Fruit fly (Drosophila melanogaster) whole organism, embryonic: Measurements from ENCODE around the gene ens.

Source experiments
- Bdp1 ChIP-seq: fragments of 200-800 bp; sonication (Bioruptor generic); optimal IDR thresholded peaks from 3 replicates; lab custom pipeline; 2016; ENCODE audit warnings: missing biosample characterization, missing genetic modification characterization
- CG10321 ChIP-seq: fragments of 200-800 bp; sonication (Bioruptor generic); IDR thresholded peaks from 2 replicates; pipeline ENCODE4 v1.3.6; 2022; ENCODE audit warnings: missing biosample characterization, missing genetic modification characterization
- CG12942 ChIP-seq: fragments of 200-800 bp; sonication (Bioruptor generic); optimal IDR thresholded peaks from 3 replicates; lab custom pipeline; 2016; ENCODE audit warnings: missing biosample characterization, missing genetic modification characterization
- CG13123 ChIP-seq: fragments of 200-800 bp; sonication (Bioruptor generic); optimal IDR thresholded peaks from 2 replicates; lab custom pipeline; 2016; ENCODE audit warnings: missing biosample characterization, missing genetic modification characterization
- CG13287 ChIP-seq: fragments of 200-800 bp; sonication (Bioruptor generic); IDR thresholded peaks from 2 replicates; pipeline ENCODE4 v1.3.6; 2022; ENCODE audit warnings: missing biosample characterization, missing genetic modification characterization; ENCODE audit not compliant: partially characterized antibody
- CG14441 ChIP-seq: fragments of 200-800 bp; sonication (Bioruptor generic); IDR thresholded peaks from 2 replicates; pipeline ENCODE4 v1.3.6; 2022; ENCODE audit warnings: missing biosample characterization, missing genetic modification characterization
- CG15601 ChIP-seq: fragments of 200-800 bp; sonication (Bioruptor generic); optimal IDR thresholded peaks from 3 replicates; lab custom pipeline; 2019; ENCODE audit warnings: missing biosample characterization, mild to moderate bottlenecking, missing genetic modification characterization, moderate library complexity
- CG17359 ChIP-seq: fragments of 200-800 bp; sonication (Bioruptor generic); optimal IDR thresholded peaks from 3 replicates; lab custom pipeline; 2018; ENCODE audit warnings: missing biosample characterization, mild to moderate bottlenecking, missing genetic modification characterization, moderate library complexity
- CG18599 ChIP-seq: fragments of 200-800 bp; sonication (Bioruptor generic); optimal IDR thresholded peaks from 3 replicates; lab custom pipeline; 2017; ENCODE audit warnings: missing biosample characterization, missing genetic modification characterization, mild to moderate bottlenecking, moderate library complexity, missing genetic modification reagents
- CG2120 ChIP-seq: fragments of 200-800 bp; sonication (Bioruptor generic); optimal IDR thresholded peaks from 3 replicates; lab custom pipeline; 2016; ENCODE audit warnings: missing biosample characterization, missing genetic modification characterization
- CG31365 ChIP-seq: fragments of 200-800 bp; sonication (Bioruptor generic); optimal IDR thresholded peaks from 2 replicates; lab custom pipeline; 2018; ENCODE audit warnings: missing biosample characterization, mild to moderate bottlenecking, missing genetic modification characterization
- CG3163 ChIP-seq: fragments of 200-800 bp; sonication (Bioruptor generic); optimal IDR thresholded peaks from 3 replicates; lab custom pipeline; 2016; ENCODE audit warnings: missing biosample characterization, missing genetic modification characterization
- CG4424 ChIP-seq: fragments of 200-800 bp; sonication (Bioruptor generic); optimal IDR thresholded peaks from 3 replicates; lab custom pipeline; 2016; ENCODE audit warnings: missing biosample characterization, missing genetic modification characterization
- CG6272 ChIP-seq: fragments of 200-800 bp; sonication (Bioruptor generic); IDR thresholded peaks from 2 replicates; pipeline ENCODE4 v1.3.6; 2022; ENCODE audit warnings: missing biosample characterization, missing genetic modification characterization
- CG8089 ChIP-seq: fragments of 200-800 bp; sonication (Bioruptor generic); optimal IDR thresholded peaks from 3 replicates; lab custom pipeline; 2016; ENCODE audit warnings: missing biosample characterization, missing genetic modification characterization
- CG9932 ChIP-seq: fragments of 200-800 bp; sonication (Bioruptor generic); IDR thresholded peaks from 2 replicates; pipeline ENCODE4 v1.3.6; 2022; ENCODE audit warnings: missing biosample characterization, missing genetic modification characterization
- D19A ChIP-seq: fragments of 200-800 bp; optimal IDR thresholded peaks from 3 replicates; lab custom pipeline; 2019; ENCODE audit warnings: missing biosample characterization, mild to moderate bottlenecking, missing genetic modification characterization, moderate library complexity
- Drgx ChIP-seq: fragments of 200-800 bp; sonication (Bioruptor generic); IDR thresholded peaks from 2 replicates; pipeline ENCODE4 v1.3.6; 2022; ENCODE audit warnings: missing biosample characterization, missing genetic modification characterization
- Ets97D ChIP-seq: fragments of 200-800 bp; sonication (Bioruptor generic); optimal IDR thresholded peaks from 3 replicates; lab custom pipeline; 2016; ENCODE audit warnings: missing biosample characterization, missing genetic modification characterization
- Hey ChIP-seq: fragments of 200-800 bp; sonication (Bioruptor generic); optimal IDR thresholded peaks from 3 replicates; lab custom pipeline; 2018; ENCODE audit warnings: missing biosample characterization, mild to moderate bottlenecking, missing genetic modification characterization
- Hr39 ChIP-seq: fragments of >200 bp; optimal IDR thresholded peaks from 2 replicates; lab custom pipeline; 2017
- Mad ChIP-seq: fragments of 200-800 bp; sonication (Bioruptor generic); optimal IDR thresholded peaks from 2 replicates; lab custom pipeline; 2016; ENCODE audit warnings: missing biosample characterization, missing genetic modification characterization
- Meics ChIP-seq: fragments of 200-800 bp; sonication (Bioruptor generic); optimal IDR thresholded peaks from 2 replicates; lab custom pipeline; 2017; ENCODE audit warnings: missing biosample characterization, mild to moderate bottlenecking, missing genetic modification characterization
- Neu2 ChIP-seq: fragments of 200-800 bp; sonication (Bioruptor generic); optimal IDR thresholded peaks from 3 replicates; lab custom pipeline; 2016; ENCODE audit warnings: missing biosample characterization, missing genetic modification characterization, borderline replicate concordance
- Nf-YB ChIP-seq: fragments of 200-800 bp; sonication (Bioruptor generic); optimal IDR thresholded peaks from 3 replicates; lab custom pipeline; 2019; ENCODE audit warnings: missing biosample characterization, mild to moderate bottlenecking, missing genetic modification characterization, moderate library complexity
- NfI ChIP-seq: fragments of 200-800 bp; sonication (Bioruptor generic); optimal IDR thresholded peaks from 3 replicates; lab custom pipeline; 2018; ENCODE audit warnings: missing biosample characterization, mild to moderate bottlenecking, missing genetic modification characterization, moderate library complexity
- Opbp ChIP-seq: fragments of 200-800 bp; sonication (Bioruptor generic); IDR thresholded peaks from 3 replicates; pipeline ENCODE4 v1.3.6; 2022; ENCODE audit warnings: missing biosample characterization, missing genetic modification characterization; ENCODE audit not compliant: partially characterized antibody
- Pdp1 ChIP-seq, 2 experiments: fragments of 200-800 bp; sonication (Bioruptor generic); optimal IDR thresholded peaks; 3 replicates each; lab custom pipeline; 2016; ENCODE audit warnings: missing biosample characterization in 2 of 2, missing genetic modification characterization in 2 of 2, mild to moderate bottlenecking in 1 of 2, moderate library complexity in 1 of 2
- TFAM ChIP-seq: fragments of 200-800 bp; sonication (Bioruptor generic); optimal IDR thresholded peaks from 2 replicates; lab custom pipeline; 2017; ENCODE audit warnings: missing biosample characterization, missing genetic modification characterization, inconsistent platforms
- Xrp1 ChIP-seq: fragments of 200-800 bp; sonication (Bioruptor generic); IDR thresholded peaks from 2 replicates; pipeline ENCODE4 v1.3.6; 2022; ENCODE audit warnings: missing biosample characterization, missing genetic modification characterization
- ac ChIP-seq: fragments of 200-800 bp; sonication (Bioruptor generic); optimal IDR thresholded peaks from 3 replicates; lab custom pipeline; 2017; ENCODE audit warnings: missing biosample characterization, mild to moderate bottlenecking, missing genetic modification characterization
- ase ChIP-seq: fragments of 200-800 bp; sonication (Bioruptor generic); IDR thresholded peaks from 3 replicates; pipeline ENCODE4 v1.3.6; 2022; ENCODE audit warnings: missing biosample characterization, missing genetic modification characterization
- bigmax ChIP-seq: fragments of 200-800 bp; sonication (Bioruptor generic); optimal IDR thresholded peaks from 2 replicates; lab custom pipeline; 2018; ENCODE audit warnings: missing biosample characterization, mild to moderate bottlenecking, missing genetic modification characterization
- cas ChIP-seq: fragments of 200-800 bp; sonication (Bioruptor generic); IDR thresholded peaks from 2 replicates; pipeline ENCODE4 v1.3.6; 2022; ENCODE audit warnings: missing biosample characterization, missing genetic modification characterization
- danr ChIP-seq: fragments of 200-800 bp; sonication (Bioruptor generic); IDR thresholded peaks from 2 replicates; pipeline ENCODE4 v1.3.6; 2022; ENCODE audit warnings: missing biosample characterization, missing genetic modification characterization
- dimm ChIP-seq: fragments of 200-800 bp; sonication (Bioruptor generic); IDR thresholded peaks from 2 replicates; pipeline ENCODE4 v1.3.6; 2022; ENCODE audit warnings: missing biosample characterization, missing genetic modification characterization
- ems ChIP-seq: fragments of 200-800 bp; sonication (Bioruptor generic); optimal IDR thresholded peaks from 3 replicates; lab custom pipeline; 2016; ENCODE audit warnings: missing biosample characterization, missing genetic modification characterization
- eve ChIP-seq, 2 experiments: fragments of >200 bp; optimal IDR thresholded peaks; 2 replicates each; lab custom pipeline; 2017; ENCODE audit warnings: missing biosample characterization in 2 of 2, missing genetic modification characterization in 2 of 2
- gsb ChIP-seq: fragments of 200-800 bp; sonication (Bioruptor generic); IDR thresholded peaks from 2 replicates; pipeline ENCODE4 v1.3.6; 2022; ENCODE audit warnings: missing biosample characterization, missing genetic modification characterization
- hth ChIP-seq: fragments of >200 bp; optimal IDR thresholded peaks from 2 replicates; lab custom pipeline; 2017; ENCODE audit warnings: inconsistent platforms
- jigr1 ChIP-seq: fragments of 200-800 bp; sonication (Bioruptor generic); IDR thresholded peaks from 3 replicates; pipeline ENCODE4 v1.3.6; 2022; ENCODE audit warnings: missing biosample characterization, missing genetic modification characterization
- mld ChIP-seq: fragments of 200-800 bp; sonication (Bioruptor generic); IDR thresholded peaks from 3 replicates; pipeline ENCODE4 v1.3.6; 2022; ENCODE audit warnings: missing biosample characterization, missing genetic modification characterization; ENCODE audit not compliant: partially characterized antibody
- nerfin-2 ChIP-seq: fragments of 200-800 bp; sonication (Bioruptor generic); IDR thresholded peaks from 2 replicates; pipeline ENCODE4 v1.3.6; 2022; ENCODE audit warnings: missing biosample characterization, missing genetic modification characterization; ENCODE audit not compliant: partially characterized antibody
- nmo ChIP-seq: fragments of 200-800 bp; sonication (Bioruptor generic); optimal IDR thresholded peaks from 2 replicates; lab custom pipeline; 2018; ENCODE audit warnings: missing biosample characterization, mild to moderate bottlenecking, missing genetic modification characterization, moderate library complexity
- sd ChIP-seq: fragments of 200-800 bp; sonication (Bioruptor generic); optimal IDR thresholded peaks from 3 replicates; lab custom pipeline; 2018; ENCODE audit warnings: missing biosample characterization, mild to moderate bottlenecking, missing genetic modification characterization, moderate library complexity
- sr ChIP-seq: fragments of 200-800 bp; sonication (Bioruptor generic); IDR thresholded peaks from 3 replicates; pipeline ENCODE4 v1.3.6; 2022; ENCODE audit warnings: missing biosample characterization, missing genetic modification characterization
- tgo ChIP-seq: fragments of 200-800 bp; sonication (Bioruptor generic); IDR thresholded peaks from 3 replicates; pipeline ENCODE4 v1.3.6; 2022; ENCODE audit warnings: missing biosample characterization, missing genetic modification characterization
- twi ChIP-seq: fragments of 200-800 bp; optimal IDR thresholded peaks from 2 replicates; lab custom pipeline; 2019; ENCODE audit warnings: missing biosample characterization, mild to moderate bottlenecking, missing genetic modification characterization, moderate library complexity
- wor ChIP-seq: fragments of 200-800 bp; sonication (Bioruptor generic); IDR thresholded peaks from 2 replicates; pipeline ENCODE4 v1.3.6; 2022; ENCODE audit warnings: missing biosample characterization, missing genetic modification characterization
- zf30C ChIP-seq: fragments of 200-800 bp; sonication (Bioruptor generic); optimal IDR thresholded peaks from 3 replicates; lab custom pipeline; 2018; ENCODE audit warnings: missing biosample characterization, mild to moderate bottlenecking, missing genetic modification characterization
- zfh1 ChIP-seq: fragments of 200-800 bp; sonication (Bioruptor generic); IDR thresholded peaks from 3 replicates; pipeline ENCODE4 v1.3.6; 2022; ENCODE audit warnings: missing biosample characterization, missing genetic modification characterization

Gene ens

DNA sequence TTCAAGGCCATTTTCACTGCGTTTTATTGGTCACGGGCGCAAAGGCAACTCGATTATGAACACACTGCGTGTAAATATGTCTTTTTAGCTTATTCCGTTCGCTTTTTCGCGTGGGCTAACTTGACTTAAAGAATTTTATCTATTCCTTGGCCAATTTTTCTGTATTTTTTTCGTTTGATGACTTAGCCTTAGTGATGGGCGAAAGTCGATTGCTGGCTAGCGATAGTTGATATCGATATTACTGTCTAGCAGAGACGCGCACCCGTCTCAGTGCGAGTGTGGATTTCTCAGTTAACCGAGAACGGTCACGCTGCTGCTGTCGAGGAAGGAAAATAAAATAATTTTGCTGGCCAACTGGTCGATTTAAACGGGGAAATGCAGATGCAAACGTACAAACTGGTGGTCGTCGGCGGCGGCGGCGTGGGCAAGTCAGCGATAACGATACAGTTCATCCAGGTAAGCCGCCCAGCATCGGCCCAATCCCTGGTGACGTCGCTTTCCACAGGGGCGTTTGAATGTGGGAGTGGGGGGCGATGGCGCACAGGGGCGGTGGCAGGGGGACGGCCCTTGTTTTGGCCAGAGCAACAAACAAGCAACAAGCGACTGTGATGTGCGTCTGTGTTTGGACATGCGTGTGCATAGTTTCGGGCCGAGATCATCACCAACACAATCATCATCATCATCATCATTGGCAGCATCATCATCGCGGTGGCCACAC is 4.6 kb upstream of the ens start, which contains the start of the genes Rop and Ras64B (continued):
- TF ChIP-seq Meics (GFP tag; lab: Kevin White, UChicago), result peak; percentile 31
- no peak for TF ChIP-seq TFAM (GFP tag; lab: Kevin White, UChicago)
- TF ChIP-seq Bdp1, result no peak
- no peak for TF ChIP-seq Hr39 (lab: Kevin White, UChicago)
- no peak for TF ChIP-seq wor (GFP tag; lab: Robert Waterston, UW)
- TF ChIP-seq CG13287 (GFP tag; lab: Robert Waterston, UW), result peak; percentile 91
- TF ChIP-seq sd (tag; lab: Kevin White, UChicago), result peak; percentile 67
- no peak for TF ChIP-seq zf30C (GFP tag; lab: Kevin White, UChicago)
- no peak for TF ChIP-seq Neu2 (GFP tag; lab: Kevin White, UChicago)
- peak; percentile 52 for TF ChIP-seq CG9932 (GFP tag; lab: Robert Waterston, UW)
- no peak for TF ChIP-seq Drgx (GFP tag; lab: Robert Waterston, UW)
- no peak for TF ChIP-seq CG12942
- no peak for TF ChIP-seq zfh1 (GFP tag; lab: Robert Waterston, UW)
- peak; percentile 35 for TF ChIP-seq Nf-YB (GFP tag; lab: Kevin White, UChicago)
- no peak for TF ChIP-seq hth (lab: Kevin White, UChicago)
- TF ChIP-seq CG10321 (GFP tag; lab: Robert Waterston, UW), result no peak
- no peak for TF ChIP-seq dimm (GFP tag; lab: Robert Waterston, UW)
- TF ChIP-seq ems, result peak; percentile 24
- TF ChIP-seq CG31365 (tag; lab: Kevin White, UChicago), result no peak
- TF ChIP-seq bigmax (GFP tag; lab: Kevin White, UChicago), result no peak
- peak; percentile 42 for TF ChIP-seq CG15601 (tag; lab: Kevin White, UChicago)
- TF ChIP-seq NfI (GFP tag; lab: Kevin White, UChicago), result peak; percentile 3
- no peak for TF ChIP-seq tgo
- no peak for TF ChIP-seq eve (GFP tag; optimal IDR thresholded peaks at IDR 0.05; lab: Kevin White, UChicago)
- TF ChIP-seq CG13123 (GFP tag; lab: Kevin White, UChicago), result no peak
- peak; percentile 0 for TF ChIP-seq twi (tag; lab: Kevin White, UChicago)
- no peak for TF ChIP-seq gsb
- peak; percentile 50 for TF ChIP-seq nerfin-2 (GFP tag; lab: Robert Waterston, UW)
- no peak for TF ChIP-seq CG4424
- TF ChIP-seq jigr1 (GFP tag; lab: Robert Waterston, UW), result no peak
- TF ChIP-seq Pdp1 (GFP tag; optimal IDR thresholded peaks at IDR 0.05; lab: Kevin White, UChicago), result peak in 1 of 2 experiments; percentile 40
- peak; percentile 5 for TF ChIP-seq CG17359 (tag; lab: Kevin White, UChicago)
- peak; percentile 46 for TF ChIP-seq CG3163 (GFP tag; lab: Kevin White, UChicago)
- TF ChIP-seq D19A (tag; lab: Kevin White, UChicago), result no peak
- TF ChIP-seq mld (GFP tag; lab: Robert Waterston, UW), result peak; percentile 52; the same call in 1 of the 3 replicates
- no peak for TF ChIP-seq CG8089
- no peak for TF ChIP-seq CG18599 (GFP tag; lab: Kevin White, UChicago)
- no peak for TF ChIP-seq ase (GFP tag; lab: Robert Waterston, UW)
- no peak for TF ChIP-seq cas (GFP tag; lab: Robert Waterston, UW)
- peak; percentile 82 for TF ChIP-seq Ets97D
- no peak for TF ChIP-seq ac
- peak; percentile 32; the same call in 1 of the 3 replicates for TF ChIP-seq sr (GFP tag; lab: Robert Waterston, UW)
- TF ChIP-seq Hey (tag; lab: Kevin White, UChicago), result no peak
- TF ChIP-seq Opbp (GFP tag; lab: Robert Waterston, UW), result peak; percentile 92
- TF ChIP-seq nmo (GFP tag; lab: Kevin White, UChicago), result peak; percentile 75
- TF ChIP-seq CG14441 (GFP tag; lab: Robert Waterston, UW), result no peak
- TF ChIP-seq danr (GFP tag; lab: Robert Waterston, UW), result no peak
- TF ChIP-seq CG6272 (GFP tag; lab: Robert Waterston, UW), result 0 out of 2 replicates have a peak, but pooled peaks have one; percentile 12
- peak; percentile 47 for TF ChIP-seq CG2120 (GFP tag; lab: Kevin White, UChicago)
- TF ChIP-seq Xrp1, result no peak
- TF ChIP-seq Mad, result no peak
